Fruit fly (Drosophila melanogaster) Kc167 (cell line): ENCODE measurements around the gene Lrch.

ENCODE experiments used
- Myc ChIP-seq: fragments of >200 bp; optimal IDR thresholded peaks from 2 replicates; lab custom pipeline; 2017; ENCODE audit warnings: missing external identifiers
- Sin3A ChIP-seq: fragments of >200 bp; optimal IDR thresholded peaks from 2 replicates; lab custom pipeline; 2018; ENCODE audit warnings: missing external identifiers
- h ChIP-seq: fragments of >200 bp; optimal IDR thresholded peaks from 3 replicates; lab custom pipeline; 2018; ENCODE audit warnings: missing external identifiers
- insv ChIP-seq: fragments of >200 bp; optimal IDR thresholded peaks from 3 replicates; lab custom pipeline; 2018; ENCODE audit warnings: missing external identifiers
- psq ChIP-seq: fragments of >200 bp; optimal IDR thresholded peaks from 2 replicates; lab custom pipeline; 2017; ENCODE audit warnings: missing external identifiers
- ttk ChIP-seq: sonication (Bioruptor generic); optimal IDR thresholded peaks from 2 replicates; lab custom pipeline; 2017; ENCODE audit warnings: missing external identifiers

Gene Lrch

DNA sequence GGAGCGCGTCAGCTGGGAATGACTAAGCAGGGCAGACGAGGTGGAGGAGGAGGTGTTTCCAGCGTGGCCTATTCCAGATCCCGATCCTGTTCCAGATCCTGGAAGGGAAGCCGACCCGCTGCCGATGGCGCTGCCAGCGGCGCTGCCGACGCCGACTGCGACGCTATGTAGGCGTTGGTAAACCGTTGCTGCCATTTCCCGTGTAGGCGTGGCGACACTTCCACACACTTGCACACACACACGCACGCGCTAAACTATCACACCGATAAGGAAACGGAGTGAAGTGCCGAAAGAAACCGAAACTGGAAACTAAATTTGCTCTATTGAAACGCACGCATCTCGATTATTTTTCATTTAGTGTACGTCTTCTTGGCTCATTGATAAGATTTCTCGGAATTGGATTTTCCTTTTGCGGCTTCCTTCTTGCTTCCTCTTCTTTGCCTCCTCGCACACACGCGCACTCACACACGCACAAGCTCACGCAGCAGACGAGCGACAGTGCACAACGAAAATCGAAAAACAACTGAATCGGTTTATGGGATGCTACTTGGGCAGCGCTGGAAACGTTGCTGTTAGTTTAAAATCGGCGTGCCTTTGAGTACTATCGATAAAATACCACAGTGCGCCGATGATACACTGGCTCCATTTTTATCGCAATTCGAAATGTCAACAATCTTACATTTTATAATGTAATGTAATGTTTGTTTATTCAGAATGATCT lies at the start of gene Lrch:
Gene Lrch, minus strand, starts transcription at position 528 of the 721 bp plus-strand sequence.
- TF ChIP-seq Sin3A (lab: Kevin White, UChicago) (no peak), h (no peak), Myc (lab: Kevin White, UChicago) (no peak), psq (no peak), insv (lab: Kevin White, UChicago) (no peak), ttk (lab: Kevin White, UChicago) (no peak)

DNA sequence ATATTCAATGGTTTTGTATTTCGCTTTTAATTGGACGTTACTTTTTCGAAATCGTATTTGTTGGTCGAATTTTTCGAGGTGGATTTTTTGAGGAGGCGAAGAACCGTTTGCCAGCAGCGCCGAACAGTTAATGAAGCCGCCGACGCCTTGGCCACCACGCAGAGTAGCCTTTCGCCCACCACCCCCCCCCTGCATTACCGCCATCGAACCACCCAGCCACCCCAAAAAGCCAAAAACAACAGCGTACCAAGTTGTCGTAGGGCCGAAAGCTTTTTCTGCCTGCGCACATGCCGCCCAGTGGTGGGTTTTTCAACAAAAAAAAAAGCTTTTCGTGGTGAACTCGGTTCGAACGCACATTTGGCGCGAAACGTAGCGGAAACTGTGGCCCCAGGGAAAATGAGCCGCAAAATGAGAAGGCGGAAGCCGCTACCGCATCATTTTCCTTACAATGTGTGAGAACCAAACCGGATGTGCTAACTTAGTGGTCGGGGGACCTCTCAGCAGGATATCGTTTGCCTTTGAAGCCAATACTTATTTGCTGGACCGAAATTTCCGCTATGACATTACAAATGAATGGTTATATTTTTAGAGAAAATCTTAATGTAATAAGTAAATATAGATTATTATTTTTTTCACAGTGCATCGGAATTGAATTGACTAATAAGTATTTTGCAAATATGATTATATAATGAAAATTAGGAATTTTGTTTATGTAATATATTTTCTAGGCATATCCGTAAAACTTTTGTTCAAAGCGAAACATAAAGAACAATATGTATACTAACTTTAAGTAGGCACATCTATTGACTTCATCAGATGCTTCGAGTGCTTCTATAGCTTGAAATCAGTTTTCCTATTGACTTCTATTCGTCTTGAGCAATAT lies 49.4 kb upstream of the Lrch start, which contains the start of the genes Dif and CG5043:
Gene Dif, minus strand, starts transcription at position 132 of the 883 bp plus-strand sequence.
Gene CG5043, plus strand, starts transcription at position 833 of the 883 bp plus-strand sequence.
- TF ChIP-seq Myc (lab: Kevin White, UChicago) (no peak), h (no peak), insv (lab: Kevin White, UChicago) (no peak), ttk (lab: Kevin White, UChicago) (no peak), Sin3A (lab: Kevin White, UChicago) (no peak), psq (no peak)

DNA sequence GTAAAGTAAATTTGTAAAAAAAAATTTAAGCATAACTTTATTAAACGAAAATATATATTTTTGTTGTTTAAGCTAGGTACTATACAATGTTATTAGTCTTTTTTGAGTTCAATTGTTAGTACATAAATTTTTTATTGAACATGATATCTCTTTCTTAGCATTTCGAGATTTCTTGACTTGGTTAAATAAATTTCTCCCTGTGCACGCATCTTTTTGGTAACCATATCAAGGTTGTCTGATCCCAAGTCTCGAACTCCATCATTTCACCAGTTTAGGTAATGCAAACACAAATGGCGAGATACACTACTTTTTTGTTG lies 47.4 kb upstream of the Lrch start:
- no peak for TF ChIP-seq ttk (lab: Kevin White, UChicago)
- TF ChIP-seq Sin3A (lab: Kevin White, UChicago): no peak
- TF ChIP-seq psq: no peak
- TF ChIP-seq h: no peak
- no peak for TF ChIP-seq Myc (lab: Kevin White, UChicago)
- TF ChIP-seq insv (lab: Kevin White, UChicago): no peak

DNA sequence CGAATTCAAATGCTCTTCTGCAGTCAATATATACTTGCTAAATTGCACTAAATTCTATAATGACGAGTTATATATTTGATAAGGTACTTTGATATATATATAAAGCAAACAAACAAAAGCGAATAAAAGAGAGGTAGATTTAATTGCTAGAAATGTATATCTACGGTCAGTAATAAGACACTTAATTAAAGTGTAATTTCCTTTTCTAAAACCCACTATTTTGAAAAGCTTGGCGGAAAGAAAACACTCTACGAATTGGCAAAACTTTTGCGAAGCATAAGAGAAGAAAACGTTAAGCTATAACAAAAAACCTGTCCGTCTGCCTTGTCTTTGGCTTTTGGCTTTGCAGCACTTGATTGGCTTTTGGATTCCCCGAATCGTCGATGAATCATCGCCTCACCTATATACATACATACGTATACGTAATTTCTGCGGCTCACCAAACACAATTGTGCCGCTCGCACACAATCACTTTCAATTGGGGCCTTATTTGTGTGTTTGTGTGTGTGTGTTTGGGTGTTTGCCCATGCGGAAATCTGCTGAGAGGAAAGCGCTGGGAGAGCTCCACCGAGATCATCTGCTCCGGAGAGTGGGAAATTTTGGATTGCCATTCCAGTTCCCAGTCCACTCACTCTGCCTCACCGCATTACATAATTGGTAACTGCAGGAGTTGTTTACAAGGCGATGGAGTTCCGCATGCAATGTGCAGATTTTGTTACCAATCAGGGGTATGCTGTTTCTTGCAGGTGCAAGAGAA lies 46.9 kb upstream of the Lrch start:
- TF ChIP-seq h (no peak), ttk (lab: Kevin White, UChicago) (no peak), Sin3A (lab: Kevin White, UChicago) (no peak), psq (no peak), insv (lab: Kevin White, UChicago) (no peak), Myc (lab: Kevin White, UChicago) (no peak)

DNA sequence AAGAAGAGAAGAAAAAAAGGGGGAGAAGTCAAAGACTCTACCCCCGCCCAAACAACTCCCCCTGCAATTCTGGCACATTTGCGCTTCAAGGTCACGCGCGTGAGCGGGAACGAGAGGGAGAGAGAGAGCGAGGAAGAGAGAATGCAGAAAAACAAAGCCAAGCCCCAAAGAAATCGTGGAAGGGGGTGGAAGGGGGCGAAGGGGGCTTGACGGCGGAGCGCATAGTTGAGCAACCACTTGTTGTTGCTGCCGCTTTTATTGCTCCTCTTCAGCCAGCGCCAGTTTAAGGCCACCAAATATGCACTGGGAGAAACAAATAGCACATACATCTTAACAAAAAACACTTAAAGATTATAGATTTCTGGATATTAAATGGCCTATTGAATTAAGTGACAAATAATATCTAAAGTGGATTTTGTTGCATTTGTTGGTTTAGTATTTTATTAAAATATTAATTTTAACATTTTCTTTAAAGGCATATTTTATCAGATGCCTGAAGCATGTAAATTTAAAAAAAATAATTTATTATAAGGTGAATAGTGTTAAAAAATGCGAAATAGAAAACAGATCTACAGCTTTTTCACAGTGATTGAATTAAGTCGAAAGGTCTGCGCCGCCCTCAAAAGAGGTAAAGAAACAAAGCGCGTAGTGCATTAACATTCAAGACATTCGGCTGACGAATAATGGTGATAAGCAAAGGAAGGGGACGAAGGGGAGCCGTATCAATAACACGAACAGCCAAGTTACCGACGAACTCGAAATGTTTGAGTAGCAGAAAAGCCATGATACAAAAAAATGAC lies 46.1 kb upstream of the Lrch start:
- TF ChIP-seq Myc (lab: Kevin White, UChicago): no peak
- TF ChIP-seq Sin3A (lab: Kevin White, UChicago): no peak
- TF ChIP-seq insv (lab: Kevin White, UChicago): no peak
- TF ChIP-seq h: no peak

DNA sequence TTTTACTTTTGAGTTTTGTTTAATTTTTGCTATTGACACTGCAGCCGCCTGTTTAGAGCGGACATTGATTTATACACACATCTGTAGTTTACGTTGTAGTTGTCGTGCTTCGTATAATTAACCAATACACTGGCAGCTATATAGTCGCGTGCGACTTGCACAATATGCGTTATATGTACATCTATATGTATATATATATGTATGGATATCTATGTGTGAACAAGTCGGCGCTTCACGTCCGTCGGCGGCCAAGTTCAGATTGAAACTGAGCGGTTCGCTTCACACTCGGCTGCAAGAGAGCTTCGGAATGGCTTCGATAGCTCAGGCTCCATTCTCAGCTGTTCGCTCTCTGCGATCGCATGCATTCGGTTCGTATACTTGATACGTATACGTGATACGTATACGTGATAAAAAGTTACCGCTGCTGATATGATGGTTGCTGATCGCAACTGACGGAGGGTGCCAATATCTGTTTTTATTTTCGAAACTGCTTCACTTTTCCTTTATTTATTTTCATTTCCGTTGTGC lies 44.1 kb upstream of the Lrch start:
- TF ChIP-seq insv (lab: Kevin White, UChicago) (no peak), Myc (lab: Kevin White, UChicago) (no peak), h (no peak)

DNA sequence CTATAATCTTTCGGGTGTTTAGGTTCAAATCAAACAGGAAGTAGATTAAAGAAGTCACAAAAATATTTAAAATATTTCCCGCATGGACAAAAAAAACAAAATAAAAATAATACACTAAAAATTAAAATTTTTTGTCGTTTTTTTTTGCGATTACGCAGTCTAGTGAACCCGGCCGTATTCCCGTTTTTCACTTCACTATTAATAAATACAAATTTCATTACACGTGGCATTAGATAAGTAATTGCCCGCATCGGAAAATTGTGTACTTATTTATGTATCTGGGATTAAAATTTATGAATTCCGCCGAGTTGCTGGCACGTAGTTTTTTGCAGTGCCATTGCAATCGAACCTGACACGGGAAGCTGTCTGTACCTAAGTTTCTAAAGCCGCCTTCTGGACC lies 43.3 kb upstream of the Lrch start:
- no peak for TF ChIP-seq insv (lab: Kevin White, UChicago)
- TF ChIP-seq psq: no peak
- no peak for TF ChIP-seq Myc (lab: Kevin White, UChicago)
- TF ChIP-seq ttk (lab: Kevin White, UChicago): no peak
- no peak for TF ChIP-seq Sin3A (lab: Kevin White, UChicago)
- TF ChIP-seq h: no peak

DNA sequence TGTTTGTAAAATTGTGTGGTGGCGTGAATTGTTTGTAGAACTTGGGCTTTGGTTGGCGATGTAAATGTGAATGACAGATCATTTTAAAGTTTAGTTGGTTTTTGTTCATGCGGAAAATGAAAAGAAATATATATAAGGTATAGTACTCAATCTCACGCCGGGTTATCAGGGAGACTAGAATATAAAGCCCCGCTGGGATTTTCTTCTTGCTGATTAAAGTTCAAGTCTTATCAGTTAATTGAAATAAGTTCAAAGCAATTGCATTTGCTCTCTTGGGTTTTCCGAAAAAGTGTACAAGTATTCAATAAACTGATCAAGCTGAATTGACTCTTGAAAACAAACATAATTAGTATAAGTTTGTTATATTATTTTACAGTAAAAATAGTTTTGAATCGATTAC lies 41.5 kb upstream of the Lrch start:
- TF ChIP-seq psq (no peak), Myc (lab: Kevin White, UChicago) (no peak), ttk (lab: Kevin White, UChicago) (no peak), Sin3A (lab: Kevin White, UChicago) (no peak), h (no peak)

DNA sequence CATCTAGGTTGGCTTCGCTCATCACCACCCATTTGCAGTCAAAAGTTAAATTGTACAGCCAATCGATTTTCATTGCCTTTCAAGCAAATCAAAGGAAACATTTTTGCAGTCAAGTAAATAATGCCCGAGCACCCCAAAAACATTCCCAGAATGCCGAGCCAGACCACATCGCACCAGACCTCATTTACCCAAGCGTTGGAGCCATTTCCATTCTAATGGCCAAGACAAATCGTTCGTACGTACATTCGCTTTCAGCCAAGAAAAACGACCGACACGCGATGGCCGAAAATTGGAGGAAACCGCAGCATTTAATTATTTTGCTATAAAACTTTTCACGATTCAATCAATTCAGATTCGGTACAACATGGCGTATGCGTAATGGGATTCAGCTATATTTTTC lies 41.1 kb upstream of the Lrch start:
- TF ChIP-seq insv (lab: Kevin White, UChicago) (no peak), psq (no peak), ttk (lab: Kevin White, UChicago) (no peak), h (no peak), Sin3A (lab: Kevin White, UChicago) (no peak), Myc (lab: Kevin White, UChicago) (no peak)

DNA sequence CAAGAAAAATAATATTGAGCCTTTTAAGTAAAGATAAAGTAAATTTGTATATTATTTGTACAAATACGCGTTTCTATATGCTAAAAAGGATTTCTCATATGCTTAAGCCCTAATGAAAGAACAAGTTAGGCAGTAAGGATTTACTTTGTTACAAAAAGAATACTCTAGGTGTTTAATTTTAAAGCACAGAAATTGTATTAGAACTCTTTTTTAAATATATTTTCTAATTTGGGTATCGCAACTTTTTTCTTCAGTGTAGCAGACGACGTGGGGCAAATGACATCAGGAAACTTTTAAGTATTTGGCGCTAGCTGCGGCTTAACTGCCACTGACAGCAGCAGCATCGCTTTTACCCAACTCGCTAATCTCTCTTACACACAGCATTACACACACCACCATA lies 38.2 kb upstream of the Lrch start:
- no peak for TF ChIP-seq Myc (lab: Kevin White, UChicago)
- TF ChIP-seq psq: no peak
- no peak for TF ChIP-seq h
- TF ChIP-seq ttk (lab: Kevin White, UChicago): no peak
- no peak for TF ChIP-seq insv (lab: Kevin White, UChicago)
- TF ChIP-seq Sin3A (lab: Kevin White, UChicago): no peak

DNA sequence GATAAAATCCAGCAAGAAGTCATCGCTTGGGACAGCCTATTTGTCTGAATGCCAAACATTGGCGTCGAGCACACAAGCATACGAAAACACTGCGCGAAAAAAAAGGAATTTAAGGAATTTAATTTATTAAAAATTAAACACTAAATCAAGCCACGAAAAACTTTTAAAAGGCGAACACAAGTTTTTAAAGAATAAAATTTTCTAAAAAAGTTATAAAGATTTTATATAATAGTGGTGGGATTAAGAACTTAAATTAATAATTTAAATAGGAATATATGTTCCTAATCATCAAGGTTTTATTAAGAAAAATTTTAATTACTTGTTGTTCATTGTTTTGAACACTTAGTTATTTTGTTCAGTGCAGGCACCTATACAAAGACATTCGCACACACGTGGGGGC lies 37.5 kb upstream of the Lrch start:
- TF ChIP-seq insv (lab: Kevin White, UChicago) (no peak), ttk (lab: Kevin White, UChicago) (no peak), Myc (lab: Kevin White, UChicago) (no peak), psq (no peak), h (no peak), Sin3A (lab: Kevin White, UChicago) (no peak)
